Fruit fly (Drosophila melanogaster) whole organism, embryonic: ENCODE measurements around the gene CG9837.

Source experiments
- Ada2b ChIP-seq: fragments of 200-800 bp; sonication (Bioruptor generic); IDR thresholded peaks from 2 replicates; pipeline ENCODE4 v1.3.6; 2022; ENCODE audit warnings: missing biosample characterization, missing genetic modification characterization
- Adf1 ChIP-seq: fragments of 200-800 bp; sonication (Bioruptor generic); IDR thresholded peaks from 2 replicates; pipeline ENCODE4 v1.3.6; 2022; ENCODE audit warnings: missing biosample characterization, missing genetic modification characterization
- CG10366 ChIP-seq: fragments of 200-800 bp; sonication (Bioruptor generic); IDR thresholded peaks from 2 replicates; pipeline ENCODE4 v1.3.6; 2022; ENCODE audit warnings: missing biosample characterization, missing genetic modification characterization
- CG11085 ChIP-seq: fragments of 200-800 bp; sonication (Bioruptor generic); IDR thresholded peaks from 2 replicates; pipeline ENCODE4 v1.3.6; 2022; ENCODE audit warnings: missing biosample characterization, missing genetic modification characterization
- CG11093 ChIP-seq: fragments of 200-800 bp; sonication (Bioruptor generic); IDR thresholded peaks from 3 replicates; pipeline ENCODE4 v1.3.6; 2022; ENCODE audit warnings: missing biosample characterization, missing genetic modification characterization
- CG11456 ChIP-seq: fragments of 200-800 bp; sonication (Bioruptor generic); IDR thresholded peaks from 3 replicates; pipeline ENCODE4 v1.3.6; 2022; ENCODE audit warnings: missing biosample characterization, missing genetic modification characterization
- CG11504 ChIP-seq: fragments of 200-800 bp; sonication (Bioruptor generic); optimal IDR thresholded peaks from 3 replicates; lab custom pipeline; 2019; ENCODE audit warnings: missing biosample characterization, mild to moderate bottlenecking, missing genetic modification characterization, moderate library complexity
- CG13287 ChIP-seq: fragments of 200-800 bp; sonication (Bioruptor generic); IDR thresholded peaks from 2 replicates; pipeline ENCODE4 v1.3.6; 2022; ENCODE audit warnings: missing biosample characterization, missing genetic modification characterization; ENCODE audit not compliant: partially characterized antibody
- CG14860 ChIP-seq: fragments of 200-800 bp; sonication (Bioruptor generic); IDR thresholded peaks from 3 replicates; pipeline ENCODE4 v1.3.6; 2022; ENCODE audit warnings: missing biosample characterization, missing genetic modification characterization; ENCODE audit not compliant: partially characterized antibody
- CG15601 ChIP-seq: fragments of 200-800 bp; sonication (Bioruptor generic); optimal IDR thresholded peaks from 3 replicates; lab custom pipeline; 2019; ENCODE audit warnings: missing biosample characterization, mild to moderate bottlenecking, missing genetic modification characterization, moderate library complexity
- CG17385 ChIP-seq: fragments of 200-800 bp; sonication (Bioruptor generic); optimal IDR thresholded peaks from 3 replicates; lab custom pipeline; 2018; ENCODE audit warnings: missing biosample characterization, mild to moderate bottlenecking, missing genetic modification characterization
- CG17568 ChIP-seq: fragments of 200-800 bp; sonication (Bioruptor generic); optimal IDR thresholded peaks from 2 replicates; lab custom pipeline; 2018; ENCODE audit warnings: missing biosample characterization, mild to moderate bottlenecking, missing genetic modification characterization, moderate library complexity
- CG1832 ChIP-seq: fragments of 200-800 bp; sonication (Bioruptor generic); optimal IDR thresholded peaks from 2 replicates; lab custom pipeline; 2017; ENCODE audit warnings: missing biosample characterization, mild to moderate bottlenecking, missing genetic modification characterization, inconsistent platforms
- CG2116 ChIP-seq: fragments of 200-800 bp; sonication (Bioruptor generic); optimal IDR thresholded peaks from 3 replicates; lab custom pipeline; 2018; ENCODE audit warnings: missing biosample characterization, mild to moderate bottlenecking, missing genetic modification characterization
- CG30403 ChIP-seq: fragments of 200-800 bp; sonication (Bioruptor generic); optimal IDR thresholded peaks from 3 replicates; lab custom pipeline; 2016; ENCODE audit warnings: missing biosample characterization, missing genetic modification characterization
- CG33557 ChIP-seq: fragments of 200-800 bp; sonication (Bioruptor generic); optimal IDR thresholded peaks from 2 replicates; lab custom pipeline; 2019; ENCODE audit warnings: missing biosample characterization, mild to moderate bottlenecking, missing genetic modification characterization, moderate library complexity
- CG4282 ChIP-seq: fragments of 200-800 bp; sonication (Bioruptor generic); optimal IDR thresholded peaks from 2 replicates; lab custom pipeline; 2016; ENCODE audit warnings: missing biosample characterization, missing genetic modification characterization
- CG4328 ChIP-seq: fragments of 200-800 bp; sonication (Bioruptor generic); optimal IDR thresholded peaks from 3 replicates; lab custom pipeline; 2017; ENCODE audit warnings: missing biosample characterization, missing genetic modification reagents, missing genetic modification characterization
- CG6654 ChIP-seq: fragments of 200-800 bp; sonication (Bioruptor generic); optimal IDR thresholded peaks from 2 replicates; lab custom pipeline; 2017; ENCODE audit warnings: missing biosample characterization, mild to moderate bottlenecking, missing genetic modification characterization
- CG6765 ChIP-seq: fragments of 200-800 bp; sonication (Bioruptor generic); optimal IDR thresholded peaks from 3 replicates; lab custom pipeline; 2017; ENCODE audit warnings: missing biosample characterization, mild to moderate bottlenecking, missing genetic modification characterization
- CG9215 ChIP-seq: fragments of 200-800 bp; sonication (Bioruptor generic); IDR thresholded peaks from 2 replicates; pipeline ENCODE4 v1.3.6; 2022; ENCODE audit warnings: missing biosample characterization, missing genetic modification characterization
- CG9727 ChIP-seq: fragments of 200-800 bp; sonication (Bioruptor generic); optimal IDR thresholded peaks from 3 replicates; lab custom pipeline; 2017; ENCODE audit warnings: missing biosample characterization, mild to moderate bottlenecking, missing genetic modification characterization
- CkIIα-i1 ChIP-seq: fragments of 200-800 bp; sonication (Bioruptor generic); IDR thresholded peaks from 2 replicates; pipeline ENCODE4 v1.3.6; 2022; ENCODE audit warnings: missing biosample characterization, missing genetic modification characterization
- D19B ChIP-seq: fragments of 200-800 bp; sonication (Bioruptor generic); optimal IDR thresholded peaks from 2 replicates; lab custom pipeline; 2017; ENCODE audit warnings: missing biosample characterization, mild to moderate bottlenecking, missing genetic modification characterization
- Dek ChIP-seq: fragments of 200-800 bp; sonication (Bioruptor generic); optimal IDR thresholded peaks from 3 replicates; lab custom pipeline; 2019; ENCODE audit warnings: missing biosample characterization, mild to moderate bottlenecking, missing genetic modification characterization, moderate library complexity
- Dref ChIP-seq: fragments of 200-800 bp; sonication (Bioruptor generic); IDR thresholded peaks from 2 replicates; pipeline ENCODE4 v1.3.6; 2022; ENCODE audit warnings: missing biosample characterization, missing genetic modification characterization
- H2.0 ChIP-seq: fragments of 200-800 bp; sonication (Bioruptor generic); IDR thresholded peaks from 2 replicates; pipeline ENCODE4 v1.3.6; 2022; ENCODE audit warnings: missing biosample characterization, missing genetic modification characterization
- HHEX ChIP-seq: fragments of 200-800 bp; sonication (Bioruptor generic); optimal IDR thresholded peaks from 3 replicates; lab custom pipeline; 2017; ENCODE audit warnings: missing biosample characterization, mild to moderate bottlenecking, missing genetic modification characterization, missing genetic modification reagents
- Mad ChIP-seq: fragments of 200-800 bp; sonication (Bioruptor generic); optimal IDR thresholded peaks from 2 replicates; lab custom pipeline; 2016; ENCODE audit warnings: missing biosample characterization, missing genetic modification characterization
- Max ChIP-seq: fragments of 200-800 bp; sonication (Bioruptor generic); optimal IDR thresholded peaks from 2 replicates; lab custom pipeline; 2016; ENCODE audit warnings: missing biosample characterization, mild to moderate bottlenecking, missing genetic modification characterization
- TFAM ChIP-seq: fragments of 200-800 bp; sonication (Bioruptor generic); optimal IDR thresholded peaks from 2 replicates; lab custom pipeline; 2017; ENCODE audit warnings: missing biosample characterization, missing genetic modification characterization, inconsistent platforms
- ap ChIP-seq: fragments of 200-800 bp; sonication (Bioruptor generic); IDR thresholded peaks from 2 replicates; pipeline ENCODE4 v1.3.6; 2022; ENCODE audit warnings: missing biosample characterization, missing genetic modification characterization
- ara ChIP-seq: fragments of 200-800 bp; sonication (Bioruptor generic); IDR thresholded peaks from 2 replicates; pipeline ENCODE4 v1.3.6; 2022; ENCODE audit warnings: missing biosample characterization, missing genetic modification characterization
- ash1 ChIP-seq: fragments of 200-800 bp; sonication (Bioruptor generic); optimal IDR thresholded peaks from 2 replicates; lab custom pipeline; 2018; ENCODE audit warnings: missing biosample characterization, mild to moderate bottlenecking, missing genetic modification characterization
- cato ChIP-seq: fragments of 200-800 bp; sonication (Bioruptor generic); optimal IDR thresholded peaks from 2 replicates; lab custom pipeline; 2016; ENCODE audit warnings: missing biosample characterization, missing genetic modification characterization, borderline replicate concordance
- chif ChIP-seq, 2 experiments: fragments of 200-800 bp; sonication (Bioruptor generic); optimal IDR thresholded peaks; 3 replicates each; lab custom pipeline; 2016; ENCODE audit warnings: missing biosample characterization in 2 of 2, missing genetic modification characterization in 2 of 2
- corto ChIP-seq: fragments of 200-800 bp; sonication (Bioruptor generic); optimal IDR thresholded peaks from 2 replicates; lab custom pipeline; 2016; ENCODE audit warnings: missing biosample characterization, mild to moderate bottlenecking, missing genetic modification characterization, moderate library complexity
- cwo ChIP-seq: fragments of 200-800 bp; sonication (Bioruptor generic); optimal IDR thresholded peaks from 3 replicates; lab custom pipeline; 2017; ENCODE audit warnings: missing biosample characterization, missing genetic modification characterization, mild to moderate bottlenecking, moderate library complexity, missing genetic modification reagents
- gce ChIP-seq: fragments of 200-800 bp; sonication (Bioruptor generic); IDR thresholded peaks from 3 replicates; pipeline ENCODE4 v1.3.6; 2022; ENCODE audit warnings: missing biosample characterization, missing genetic modification characterization
- gcm2 ChIP-seq: fragments of 200-800 bp; sonication (Bioruptor generic); optimal IDR thresholded peaks from 2 replicates; lab custom pipeline; 2016; ENCODE audit warnings: missing biosample characterization, missing genetic modification characterization
- hkb ChIP-seq, 2 experiments: fragments of 200-800 bp in 1 of 2; fragments of >200 bp in 1 of 2; sonication (Bioruptor generic) in 1 of 2; IDR thresholded peaks in 1 of 2; optimal IDR thresholded peaks in 1 of 2; 2 replicates each; pipeline versions ENCODE4 v1.3.6 to Lab custom; 2017 to 2022; ENCODE audit warnings: missing biosample characterization in 1 of 2, missing genetic modification characterization in 1 of 2
- lilli ChIP-seq: fragments of 200-800 bp; sonication (Bioruptor generic); optimal IDR thresholded peaks from 3 replicates; lab custom pipeline; 2016; ENCODE audit warnings: missing biosample characterization, missing genetic modification characterization
- salm ChIP-seq: fragments of 200-800 bp; sonication (Bioruptor generic); optimal IDR thresholded peaks from 2 replicates; lab custom pipeline; 2018; ENCODE audit warnings: missing biosample characterization, mild to moderate bottlenecking, missing genetic modification characterization
- sisA ChIP-seq: fragments of 200-800 bp; sonication (Bioruptor generic); IDR thresholded peaks from 2 replicates; pipeline ENCODE4 v1.3.6; 2022; ENCODE audit warnings: missing biosample characterization, missing genetic modification characterization
- sna ChIP-seq: fragments of 200-800 bp; sonication (Bioruptor generic); IDR thresholded peaks from 2 replicates; pipeline ENCODE4 v1.3.6; 2022; ENCODE audit warnings: missing biosample characterization, missing genetic modification characterization; ENCODE audit not compliant: partially characterized antibody
- tgo ChIP-seq: fragments of 200-800 bp; sonication (Bioruptor generic); IDR thresholded peaks from 3 replicates; pipeline ENCODE4 v1.3.6; 2022; ENCODE audit warnings: missing biosample characterization, missing genetic modification characterization
- tx ChIP-seq: fragments of 200-800 bp; sonication (Bioruptor generic); optimal IDR thresholded peaks from 2 replicates; lab custom pipeline; 2016; ENCODE audit warnings: missing biosample characterization, missing genetic modification characterization
- unc-4 ChIP-seq: fragments of 200-800 bp; sonication (Bioruptor generic); IDR thresholded peaks from 2 replicates; pipeline ENCODE4 v1.3.6; 2022; ENCODE audit warnings: missing biosample characterization, missing genetic modification characterization; ENCODE audit not compliant: partially characterized antibody
- zen ChIP-seq: fragments of 200-800 bp; sonication (Bioruptor generic); optimal IDR thresholded peaks from 3 replicates; lab custom pipeline; 2018; ENCODE audit warnings: missing biosample characterization, mild to moderate bottlenecking, missing genetic modification characterization, moderate library complexity

The CG9837 gene

DNA sequence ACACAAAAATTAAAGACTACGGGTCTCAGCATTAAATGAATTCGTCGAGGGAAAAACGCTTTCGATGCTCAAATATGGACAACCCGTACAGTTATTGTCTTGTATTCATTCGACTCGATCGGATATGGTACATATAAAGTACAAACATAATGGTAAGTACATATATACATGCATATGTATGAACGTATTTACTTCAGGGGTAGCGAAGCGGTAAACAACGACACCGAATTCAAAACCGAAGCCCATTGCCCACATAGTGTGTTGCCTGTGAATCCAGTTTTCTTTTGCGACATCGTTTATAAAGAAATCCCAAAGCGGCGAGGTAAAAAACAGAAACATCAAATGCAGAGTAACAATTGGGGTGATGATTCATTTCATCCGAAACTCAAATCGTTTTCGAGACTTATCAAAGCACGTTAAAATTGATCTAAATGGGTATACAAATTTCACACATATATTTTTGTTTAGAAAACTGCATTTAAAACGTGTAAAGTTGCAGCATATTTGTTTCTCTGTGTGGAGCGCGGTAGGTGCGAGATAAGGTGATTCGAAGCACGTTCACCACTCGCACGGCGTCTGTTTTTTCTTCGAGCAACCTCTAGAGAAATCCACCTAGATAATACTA is 925 bp downstream of the CG9837 start (continued):
- TF ChIP-seq tgo (GFP tag; lab: Robert Waterston, UW) (peak; percentile 59), lilli (GFP tag; lab: Kevin White, UChicago) (peak; percentile 59), CG14860 (no peak), Max (GFP tag; lab: Kevin White, UChicago) (peak; percentile 31), CG13287 (no peak), D19B (GFP tag; lab: Kevin White, UChicago) (no peak), TFAM (no peak), CG11456 (GFP tag; lab: Robert Waterston, UW) (no peak), Dref (GFP tag; lab: Robert Waterston, UW) (no peak), CG4282 (GFP tag; lab: Kevin White, UChicago) (no peak), CG2116 (GFP tag; lab: Kevin White, UChicago) (no peak), zen (tag; lab: Kevin White, UChicago) (no peak), CG11085 (GFP tag; lab: Robert Waterston, UW) (peak; percentile 35; the same call in 1 of the 2 replicates), unc-4 (GFP tag; lab: Robert Waterston, UW) (no peak), CG15601 (tag; lab: Kevin White, UChicago) (peak; percentile 12), cato (GFP tag; lab: Kevin White, UChicago) (no peak), Mad (no peak), CG11504 (tag; lab: Kevin White, UChicago) (peak; percentile 44), ash1 (GFP tag; lab: Kevin White, UChicago) (no peak), ara (GFP tag; lab: Robert Waterston, UW) (peak; percentile 23; the same call in 1 of the 2 replicates), H2.0 (GFP tag; lab: Robert Waterston, UW) (0 out of 2 replicates have a peak, but pooled peaks have one; percentile 37), CkIIα-i1 (GFP tag; lab: Robert Waterston, UW) (no peak), corto (no peak), CG1832 (no peak), CG33557 (no peak), CG9215 (GFP tag; lab: Robert Waterston, UW) (peak; percentile 58; the same call in 1 of the 2 replicates), sna (GFP tag; lab: Robert Waterston, UW) (no peak), Adf1 (GFP tag; lab: Robert Waterston, UW) (no peak; the same call in 1 of the 2 replicates), ap (GFP tag; lab: Robert Waterston, UW) (no peak), Ada2b (GFP tag; lab: Robert Waterston, UW) (peak; percentile 51), CG10366 (peak; percentile 63), gcm2 (peak; percentile 41), CG30403 (GFP tag; lab: Kevin White, UChicago) (peak; percentile 49), CG6765 (GFP tag; lab: Kevin White, UChicago) (no peak), CG6654 (GFP tag; lab: Kevin White, UChicago) (no peak), Dek (tag; lab: Kevin White, UChicago) (no peak), hkb (optimal IDR thresholded peaks at IDR 0.05; lab: Kevin White, UChicago) (no peak), hkb (GFP tag; IDR thresholded peaks at IDR 0.05; lab: Robert Waterston, UW) (peak; percentile 64), HHEX (GFP tag; lab: Kevin White, UChicago) (peak; percentile 54), CG11093 (GFP tag; lab: Robert Waterston, UW) (peak; percentile 56; the same call in 1 of the 3 replicates), CG17385 (GFP tag; lab: Kevin White, UChicago) (peak; percentile 46), CG4328 (GFP tag; lab: Kevin White, UChicago) (no peak), cwo (peak; percentile 71), CG17568 (peak; percentile 28), tx (GFP tag; lab: Kevin White, UChicago) (peak; percentile 21), sisA (GFP tag; lab: Robert Waterston, UW) (peak; percentile 61), CG9727 (peak; percentile 36), gce (GFP tag; lab: Robert Waterston, UW) (0 out of 3 replicates have a peak, but pooled peaks have one; percentile 10), salm (peak; percentile 26), chif (GFP tag; optimal IDR thresholded peaks at IDR 0.05; lab: Kevin White, UChicago) (peak in 1 of 2 experiments; percentile 38)
